Worm (Caenorhabditis elegans): Measurements from ENCODE around the gene drl-1.

ce11 chrIV:320380-320779 is 4.5 kb upstream of the drl-1 start, which contains the start of gene dsc-4:
- TF ChIP-seq unc-62 (GFP tag; optimal IDR thresholded peaks at IDR 0.05 in 1 of 2) (no peak), unc-62 (tag; optimal IDR thresholded peaks at IDR 0.05) (no peak), T26A8.4 (GFP tag; IDR thresholded peaks at IDR 0.05) (no peak), lin-38 (GFP tag; IDR thresholded peaks at IDR 0.05) (no peak), egl-43 (GFP tag; IDR thresholded peaks at IDR 0.05) (no peak), lin-39 (tag; optimal IDR thresholded peaks at IDR 0.05) (no peak), ces-1 (GFP tag; optimal IDR thresholded peaks at IDR 0.05) (no peak)
